Worm (Caenorhabditis elegans) whole organism, midembryonic: Measurements from ENCODE around the gene K10B3.1.
A peak's percentile ranks its signal among the peaks of the same experiment; 100 is the strongest.

Source experiments
- T22C8.4 ChIP-seq: fragments of 200-800 bp; sonication (Bioruptor generic); IDR thresholded peaks from 2 replicates; pipeline ENCODE4 v1.3.6; 2022; ENCODE audit warnings: missing genetic modification characterization, missing compliant biosample characterization
- cog-1 ChIP-seq: sonication (generic microtip); optimal IDR thresholded peaks from 2 replicates; lab custom pipeline; 2016; ENCODE audit warnings: missing genetic modification characterization, missing compliant biosample characterization
- flt-1 ChIP-seq: fragments of 200-800 bp; sonication (Bioruptor generic); IDR thresholded peaks from 2 replicates; pipeline ENCODE4 v1.3.6; 2022; ENCODE audit warnings: missing genetic modification characterization, missing compliant biosample characterization
- klf-2 ChIP-seq: fragments of 200-800 bp; sonication (Bioruptor generic); conservative IDR thresholded peaks from 2 replicates; pipeline ENCODE4 v1.3.6; 2022; ENCODE audit warnings: missing genetic modification reagents, missing genetic modification characterization, missing compliant biosample characterization
- med-1 ChIP-seq: sonication (generic microtip); optimal IDR thresholded peaks from 2 replicates; lab custom pipeline; 2017; ENCODE audit warnings: missing genetic modification characterization, mild to moderate bottlenecking, missing compliant biosample characterization, antibody characterized with exemption, missing genetic modification reagents; ENCODE audit not compliant: insufficient read depth
- ref-1 ChIP-seq: fragments of 200-800 bp; sonication (Bioruptor generic); conservative IDR thresholded peaks from 2 replicates; pipeline ENCODE4 v1.3.6; 2022; ENCODE audit warnings: missing genetic modification reagents, missing genetic modification characterization, missing compliant biosample characterization
- tab-1 ChIP-seq: fragments of 200-800 bp; sonication (Bioruptor generic); IDR thresholded peaks from 2 replicates; pipeline ENCODE4 v1.3.6; 2022; ENCODE audit warnings: missing genetic modification characterization, missing compliant biosample characterization
- ztf-23 ChIP-seq: fragments of 200-800 bp; sonication (Bioruptor generic); IDR thresholded peaks from 2 replicates; pipeline ENCODE4 v1.3.6; 2022; ENCODE audit warnings: missing genetic modification reagents, missing genetic modification characterization, missing compliant biosample characterization
- ztf-29 ChIP-seq: fragments of 200-800 bp; sonication (Bioruptor generic); IDR thresholded peaks from 2 replicates; pipeline ENCODE4 v1.3.6; 2022; ENCODE audit warnings: missing genetic modification reagents, missing genetic modification characterization, missing compliant biosample characterization

Gene K10B3.1

DNA sequence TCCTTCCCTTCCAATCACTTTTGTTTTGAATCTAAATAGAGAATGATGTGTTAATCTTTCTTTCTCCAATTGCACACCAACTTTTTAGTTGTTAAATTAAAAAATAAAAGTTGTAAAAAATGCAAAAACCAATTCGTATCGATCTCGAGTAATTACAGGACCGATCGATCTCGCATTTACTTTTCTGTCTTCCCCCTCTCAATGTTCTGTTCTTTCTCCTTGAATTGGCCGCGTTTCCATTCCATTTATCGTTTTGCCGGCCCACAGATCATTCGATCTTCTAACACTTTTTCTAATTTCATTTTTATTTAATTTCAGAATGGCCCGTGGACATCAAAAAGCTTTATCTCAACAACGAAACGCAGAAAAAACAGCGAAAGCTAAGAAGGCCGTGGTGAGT lies at the start of gene K10B3.1:
TSS of gene K10B3.1 (plus strand) at position 301 of the 400 bp plus-strand sequence.
- TF ChIP-seq ref-1 (GFP tag; lab: Robert Waterston, UW) (no peak), med-1 (GFP tag; lab: Kevin White, UChicago) (no peak), ztf-23 (GFP tag; lab: Robert Waterston, UW) (no peak), cog-1 (tag; lab: Kevin White, UChicago) (no peak), T22C8.4 (GFP tag; lab: Robert Waterston, UW) (no peak), tab-1 (GFP tag; lab: Robert Waterston, UW) (no peak), ztf-29 (GFP tag; lab: Robert Waterston, UW) (no peak), klf-2 (GFP tag; lab: Robert Waterston, UW) (no peak), flt-1 (GFP tag; lab: Robert Waterston, UW) (no peak)

DNA sequence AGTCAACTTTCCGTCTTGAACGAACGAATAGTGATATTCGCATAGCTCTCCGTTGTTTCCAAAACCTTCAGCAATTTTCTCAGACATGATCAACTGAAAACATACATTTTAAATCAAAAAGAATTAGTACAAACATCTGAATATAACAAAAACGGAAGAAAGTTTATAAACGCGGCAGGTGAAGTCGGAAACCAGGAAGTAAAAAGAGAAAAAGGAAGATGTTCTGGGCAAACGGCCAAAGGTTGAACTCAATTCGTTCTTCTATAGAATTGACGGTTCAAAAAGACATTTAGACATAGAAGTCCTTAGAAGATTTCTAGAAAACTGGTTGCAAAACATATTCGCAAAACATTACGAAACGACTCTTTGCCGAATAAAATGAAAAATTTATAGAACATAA lies 48.0 kb upstream of the K10B3.1 start, which contains the start of gene F52E4.5:
TSS of gene F52E4.5 (minus strand) at position 101 of the 400 bp plus-strand sequence.
- no peak for TF ChIP-seq T22C8.4 (GFP tag; lab: Robert Waterston, UW)
- no peak for TF ChIP-seq ref-1 (GFP tag; lab: Robert Waterston, UW)
- no peak for TF ChIP-seq ztf-29 (GFP tag; lab: Robert Waterston, UW)

DNA sequence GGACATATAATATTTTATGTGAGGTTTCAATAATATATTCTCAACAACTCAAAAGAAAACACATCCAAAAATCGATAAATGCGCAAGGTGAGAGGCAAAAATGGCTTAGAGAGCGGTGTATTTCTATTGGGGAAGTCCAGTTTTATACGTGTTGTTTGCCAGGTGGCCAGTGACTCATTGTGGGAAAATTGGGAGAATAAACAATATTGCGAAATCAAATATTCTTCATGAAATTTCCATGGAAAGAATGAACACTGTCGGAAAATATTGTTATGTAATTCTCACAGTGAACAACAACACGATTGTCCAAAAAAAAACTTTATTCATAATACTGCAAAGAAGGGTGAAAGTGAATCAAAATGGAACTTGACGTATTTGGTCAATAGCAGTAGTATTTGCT lies 47.6 kb upstream of the K10B3.1 start:
- TF ChIP-seq tab-1 (GFP tag; lab: Robert Waterston, UW) = no peak
- TF ChIP-seq flt-1 (GFP tag; lab: Robert Waterston, UW) = no peak
- no peak for TF ChIP-seq T22C8.4 (GFP tag; lab: Robert Waterston, UW)
- no peak for TF ChIP-seq ztf-29 (GFP tag; lab: Robert Waterston, UW)
- no peak for TF ChIP-seq ztf-23 (GFP tag; lab: Robert Waterston, UW)
- no peak for TF ChIP-seq klf-2 (GFP tag; lab: Robert Waterston, UW)
- no peak for TF ChIP-seq med-1 (GFP tag; lab: Kevin White, UChicago)
- no peak for TF ChIP-seq ref-1 (GFP tag; lab: Robert Waterston, UW)
- TF ChIP-seq cog-1 (tag; lab: Kevin White, UChicago) = no peak

DNA sequence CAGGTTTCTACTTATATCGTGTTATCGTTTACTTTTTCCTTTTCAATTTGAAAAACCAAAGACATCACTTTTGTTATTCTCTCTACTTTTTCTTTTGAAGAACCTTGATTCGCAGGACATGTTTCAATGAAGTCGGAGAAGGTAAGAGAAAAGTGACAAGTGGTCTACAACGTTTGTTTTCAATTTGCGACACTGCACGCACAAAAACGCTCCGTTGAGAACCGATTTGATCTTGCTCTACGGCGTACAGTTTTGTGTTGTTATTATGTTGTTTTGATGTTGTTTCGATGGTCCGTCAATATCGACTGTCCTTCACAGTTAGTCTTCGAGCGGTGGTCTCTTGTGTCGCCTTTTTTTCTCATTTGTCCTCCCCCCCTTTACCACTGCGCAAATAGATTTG lies 45.9 kb upstream of the K10B3.1 start, which contains the start of gene pccb-1:
TSS of gene pccb-1 (plus strand) at position 127 of the 400 bp plus-strand sequence.
- TF ChIP-seq T22C8.4 (GFP tag; lab: Robert Waterston, UW) (no peak), med-1 (GFP tag; lab: Kevin White, UChicago) (no peak), flt-1 (GFP tag; lab: Robert Waterston, UW) (no peak), klf-2 (GFP tag; lab: Robert Waterston, UW) (no peak), ztf-29 (GFP tag; lab: Robert Waterston, UW) (no peak), cog-1 (tag; lab: Kevin White, UChicago) (no peak), ref-1 (GFP tag; lab: Robert Waterston, UW) (no peak), ztf-23 (GFP tag; lab: Robert Waterston, UW) (no peak), tab-1 (GFP tag; lab: Robert Waterston, UW) (no peak)

DNA sequence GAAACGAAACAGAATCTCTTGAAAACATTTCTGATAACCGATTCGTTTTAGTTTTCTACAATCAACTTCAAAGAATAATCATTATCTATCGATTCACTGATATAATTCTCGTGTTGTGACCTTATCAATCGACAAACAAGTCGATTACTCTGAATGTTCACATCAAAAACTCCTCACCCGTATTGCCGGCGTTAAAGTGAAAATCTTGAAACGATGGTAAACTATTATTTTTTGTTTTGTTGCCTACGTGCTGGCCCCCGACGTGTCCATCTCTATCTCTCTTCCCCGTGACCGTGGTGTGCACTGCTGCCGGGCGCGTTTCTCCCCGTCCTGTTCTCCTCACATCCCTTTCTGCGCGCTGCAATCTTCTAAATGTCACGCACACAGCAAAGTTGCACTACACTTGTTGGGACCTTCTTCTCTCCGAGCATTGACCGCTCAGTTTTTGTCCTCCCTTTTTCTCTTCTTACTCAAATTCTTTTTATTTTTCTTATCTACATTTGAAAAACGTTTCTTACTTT lies 45.3 kb upstream of the K10B3.1 start:
- TF ChIP-seq ref-1 (GFP tag; lab: Robert Waterston, UW) (no peak), ztf-29 (GFP tag; lab: Robert Waterston, UW) (no peak), flt-1 (GFP tag; lab: Robert Waterston, UW) (no peak), T22C8.4 (GFP tag; lab: Robert Waterston, UW) (no peak), med-1 (GFP tag; lab: Kevin White, UChicago) (no peak), klf-2 (GFP tag; lab: Robert Waterston, UW) (no peak), ztf-23 (GFP tag; lab: Robert Waterston, UW) (no peak), tab-1 (GFP tag; lab: Robert Waterston, UW) (no peak), cog-1 (tag; lab: Kevin White, UChicago) (no peak)

DNA sequence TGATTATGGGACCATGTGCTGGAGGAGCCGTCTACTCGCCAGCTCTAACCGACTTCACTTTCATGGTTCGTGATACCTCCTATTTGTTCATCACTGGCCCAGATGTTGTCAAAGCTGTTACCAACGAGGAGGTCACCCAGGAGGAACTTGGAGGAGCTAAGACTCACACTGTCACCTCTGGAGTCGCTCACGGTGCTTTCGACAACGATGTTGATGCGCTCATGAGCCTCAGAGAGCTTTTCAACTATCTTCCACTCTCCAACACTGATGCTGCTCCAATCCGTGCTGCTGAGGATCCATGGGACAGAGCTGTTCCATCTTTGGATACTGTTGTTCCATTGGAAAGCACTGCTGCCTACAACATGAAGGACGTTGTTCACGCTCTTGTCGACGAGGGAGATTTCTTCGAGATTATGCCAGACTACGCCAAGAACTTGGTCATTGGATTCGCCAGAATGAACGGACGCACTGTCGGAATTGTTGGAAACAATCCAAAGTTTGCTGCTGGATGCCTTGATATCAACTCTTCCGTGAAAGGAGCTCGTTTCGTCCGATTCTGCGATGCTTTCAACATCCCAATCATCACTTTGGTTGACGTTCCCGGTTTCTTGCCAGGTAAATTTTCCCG lies 44.1 kb upstream of the K10B3.1 start:
- TF ChIP-seq tab-1 (GFP tag; lab: Robert Waterston, UW) = no peak

DNA sequence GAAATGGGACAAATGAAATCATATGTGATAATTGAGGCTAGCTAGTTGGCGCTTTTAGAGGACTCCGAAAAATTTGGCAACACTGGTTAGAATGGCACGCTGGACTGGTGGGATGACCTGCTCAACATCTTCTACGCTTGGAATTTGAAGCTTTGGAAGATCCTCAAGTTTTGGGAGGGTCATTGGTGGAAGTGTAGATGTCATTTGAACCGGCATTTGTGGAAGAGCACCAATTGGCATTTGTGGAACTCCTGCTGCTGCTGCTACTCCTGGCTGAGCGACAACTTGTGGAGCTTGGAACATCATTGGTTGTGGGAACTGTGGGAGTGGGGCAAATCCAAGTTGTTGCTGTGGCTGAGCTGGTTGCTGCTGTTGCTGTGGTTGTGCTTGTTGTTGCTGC lies 42.8 kb upstream of the K10B3.1 start:
- TF ChIP-seq cog-1 (tag; lab: Kevin White, UChicago) = no peak
- no peak for TF ChIP-seq klf-2 (GFP tag; lab: Robert Waterston, UW)
- TF ChIP-seq ref-1 (GFP tag; lab: Robert Waterston, UW) = no peak
- no peak for TF ChIP-seq flt-1 (GFP tag; lab: Robert Waterston, UW)
- no peak for TF ChIP-seq tab-1 (GFP tag; lab: Robert Waterston, UW)
- TF ChIP-seq ztf-23 (GFP tag; lab: Robert Waterston, UW) = no peak

DNA sequence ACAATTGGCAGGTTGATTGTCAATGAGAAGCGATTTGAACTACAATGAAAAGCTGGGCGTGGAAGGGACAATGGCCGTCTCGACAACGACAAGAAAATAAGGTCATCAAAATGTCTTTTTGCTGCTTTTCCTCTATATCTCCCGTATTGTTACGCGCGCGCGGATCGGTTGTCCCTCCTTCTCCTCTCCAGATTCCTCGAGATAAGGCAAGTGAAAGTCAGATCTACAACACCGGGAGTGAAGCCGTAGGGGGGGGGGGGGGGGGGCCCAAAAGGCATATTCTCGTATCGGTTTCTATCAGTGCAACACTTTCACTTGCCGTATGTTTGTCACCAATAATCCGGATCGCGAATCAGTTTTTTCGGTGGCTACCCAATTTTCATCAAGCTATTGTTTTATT lies 41.0 kb upstream of the K10B3.1 start, which contains the start of gene wrt-2:
TSS of gene wrt-2 (minus strand) at position 46 of the 400 bp plus-strand sequence.
- TF ChIP-seq ref-1 (GFP tag; lab: Robert Waterston, UW) = no peak
- TF ChIP-seq ztf-29 (GFP tag; lab: Robert Waterston, UW) = no peak
- TF ChIP-seq flt-1 (GFP tag; lab: Robert Waterston, UW) = no peak
- TF ChIP-seq T22C8.4 (GFP tag; lab: Robert Waterston, UW) = no peak

DNA sequence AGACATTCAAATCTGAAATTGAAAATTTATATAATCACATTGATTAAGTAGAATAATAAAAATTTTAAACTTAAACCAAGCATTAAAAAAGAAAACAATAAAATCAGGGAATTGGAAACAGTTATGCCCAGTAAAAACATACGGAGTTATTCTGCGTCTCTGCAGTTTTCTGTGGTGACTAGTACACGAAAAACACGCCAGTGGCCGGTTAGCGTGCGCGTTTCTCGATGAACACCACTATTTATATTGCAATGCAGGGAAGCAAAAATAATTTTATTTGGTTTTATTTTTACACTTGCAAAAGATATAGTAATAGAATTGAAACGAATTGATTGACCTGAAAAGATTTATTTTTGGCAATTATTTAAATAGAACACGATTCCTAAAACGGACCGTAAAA lies 35.5 kb upstream of the K10B3.1 start, which contains the start of gene sec-3:
TSS of gene sec-3 (minus strand) at position 21 of the 400 bp plus-strand sequence.
- TF ChIP-seq tab-1 (GFP tag; lab: Robert Waterston, UW) (peak; percentile 65; the same call in 1 of the 2 replicates), T22C8.4 (GFP tag; lab: Robert Waterston, UW) (no peak), klf-2 (GFP tag; lab: Robert Waterston, UW) (peak; percentile 62; the same call in 1 of the 2 replicates), ref-1 (GFP tag; lab: Robert Waterston, UW) (no peak), ztf-23 (GFP tag; lab: Robert Waterston, UW) (peak; percentile 78; the same call in 1 of the 2 replicates), cog-1 (tag; lab: Kevin White, UChicago) (peak; percentile 88), ztf-29 (GFP tag; lab: Robert Waterston, UW) (peak; percentile 58; the same call in 1 of the 2 replicates), flt-1 (GFP tag; lab: Robert Waterston, UW) (peak; percentile 85), med-1 (GFP tag; lab: Kevin White, UChicago) (peak; percentile 61)
